Fruit fly (Drosophila melanogaster): ENCODE measurements around the gene Gale.

The Gale gene

DNA sequence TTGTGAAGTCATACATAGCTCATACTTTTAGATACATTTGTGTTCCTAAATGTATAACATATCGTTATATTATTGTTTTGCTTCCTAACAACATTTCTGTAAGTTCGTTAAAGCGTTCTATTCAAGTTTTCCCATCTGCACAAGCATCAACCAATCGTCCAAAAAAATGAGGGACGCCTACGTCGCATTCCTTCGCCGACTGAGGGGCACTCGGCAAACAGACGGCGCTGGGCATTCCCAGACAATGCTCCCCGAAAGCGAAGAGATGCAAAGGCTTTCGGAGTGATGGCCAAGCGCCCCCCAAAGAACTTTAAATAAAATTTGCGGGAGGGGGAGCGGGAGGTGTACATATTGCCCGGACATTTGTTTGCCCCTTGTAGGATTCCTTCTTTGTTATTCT, 37.6 kb upstream of the Gale start:
- no peak for TF ChIP-seq EcR (GFP tag; optimal IDR thresholded peaks at IDR 0.05)
- TF ChIP-seq usp (GFP tag; optimal IDR thresholded peaks at IDR 0.05): no peak
- TF ChIP-seq Dll (optimal IDR thresholded peaks at IDR 0.05): no peak
- TF ChIP-seq psq (optimal IDR thresholded peaks at IDR 0.05): no peak
- TF ChIP-seq pan (optimal IDR thresholded peaks at IDR 0.05): no peak
- no peak for TF ChIP-seq CG8478 (optimal IDR thresholded peaks at IDR 0.05)

DNA sequence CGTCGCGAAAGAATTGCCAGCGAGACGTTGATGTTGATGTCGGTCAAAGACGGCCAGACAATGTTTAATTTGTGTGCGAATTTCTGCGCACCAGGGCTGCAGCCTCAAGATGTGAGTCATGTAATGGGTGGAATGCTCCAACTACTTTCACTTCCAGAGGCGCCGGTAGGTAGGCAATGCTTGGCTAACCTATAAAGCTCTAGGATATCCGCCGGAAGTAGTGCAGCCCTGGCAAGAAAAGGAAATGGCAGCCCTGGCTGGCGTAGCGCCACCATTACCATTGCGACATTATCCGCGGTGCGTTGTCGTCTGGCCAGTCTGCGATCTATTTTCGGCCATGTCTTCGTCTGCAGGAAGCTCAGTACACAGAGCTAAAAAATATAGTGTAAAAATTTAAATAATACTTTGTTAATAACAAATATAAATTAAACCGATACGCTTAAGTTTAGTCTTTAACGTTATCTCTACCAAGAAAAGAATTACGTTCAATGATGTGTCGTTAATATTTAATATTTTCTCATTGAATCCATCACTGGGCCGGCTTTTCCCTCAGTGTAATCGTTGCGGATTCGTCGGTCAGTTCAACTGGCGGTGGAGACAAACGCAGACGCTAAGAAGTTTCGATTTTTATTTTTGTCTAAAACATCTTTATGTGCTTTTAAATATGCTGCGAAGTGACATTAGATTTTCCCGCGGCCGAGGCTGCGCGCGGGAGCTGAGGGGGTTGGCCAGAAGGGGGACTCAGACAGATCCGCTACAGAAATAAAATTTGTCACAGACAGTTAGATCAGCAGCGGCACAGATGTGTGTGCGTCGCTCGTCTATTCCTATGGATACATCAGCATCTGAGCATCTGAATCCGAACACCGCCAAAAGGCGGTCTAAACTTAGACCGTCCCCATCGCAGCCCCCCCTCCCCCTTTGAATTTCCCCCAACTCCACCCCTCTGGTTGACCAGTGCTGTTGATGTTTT, 36.4 kb upstream of the Gale start:
- TF ChIP-seq psq (optimal IDR thresholded peaks at IDR 0.05) (no peak), Dll (optimal IDR thresholded peaks at IDR 0.05) (no peak), pan (optimal IDR thresholded peaks at IDR 0.05) (no peak), CG8478 (optimal IDR thresholded peaks at IDR 0.05) (no peak), usp (GFP tag; optimal IDR thresholded peaks at IDR 0.05) (no peak), EcR (GFP tag; optimal IDR thresholded peaks at IDR 0.05) (no peak)

DNA sequence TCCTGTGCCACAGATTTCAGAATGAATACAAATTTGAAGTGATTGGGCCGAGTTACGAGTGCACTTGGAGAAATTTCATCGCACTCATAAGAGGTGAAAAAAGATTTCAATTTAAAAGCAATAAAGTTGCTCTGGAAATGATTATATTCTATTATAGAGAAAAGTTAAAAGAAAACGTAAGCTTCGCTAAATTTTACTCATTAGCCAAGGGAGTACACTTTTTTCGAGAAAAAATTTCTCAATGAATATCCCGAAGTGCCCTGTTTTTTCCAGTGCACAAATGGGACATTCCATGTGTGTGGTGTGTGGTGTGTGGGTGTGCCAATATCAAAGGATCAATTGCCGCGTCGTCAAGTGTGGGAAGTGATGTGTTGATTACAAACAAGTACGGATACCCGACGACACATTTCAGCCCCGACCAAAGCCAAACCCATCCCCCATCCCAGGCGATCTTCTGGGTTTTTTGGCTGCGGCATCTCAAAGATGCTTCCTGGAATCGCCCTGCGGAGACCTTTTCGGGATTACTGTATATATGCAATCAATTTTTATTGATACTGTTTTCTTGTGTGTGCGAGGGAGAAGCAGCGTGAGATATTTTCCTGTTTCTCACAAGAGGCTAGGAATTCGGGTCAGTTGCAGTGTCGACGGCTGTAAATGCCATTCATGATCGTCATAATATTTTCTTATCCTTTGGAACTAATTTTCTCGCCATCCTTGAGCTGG, 34.6 kb upstream of the Gale start:
- TF ChIP-seq usp (GFP tag; optimal IDR thresholded peaks at IDR 0.05) (no peak), Dll (optimal IDR thresholded peaks at IDR 0.05) (no peak), psq (optimal IDR thresholded peaks at IDR 0.05) (no peak), CG8478 (optimal IDR thresholded peaks at IDR 0.05) (no peak), EcR (GFP tag; optimal IDR thresholded peaks at IDR 0.05) (no peak)

DNA sequence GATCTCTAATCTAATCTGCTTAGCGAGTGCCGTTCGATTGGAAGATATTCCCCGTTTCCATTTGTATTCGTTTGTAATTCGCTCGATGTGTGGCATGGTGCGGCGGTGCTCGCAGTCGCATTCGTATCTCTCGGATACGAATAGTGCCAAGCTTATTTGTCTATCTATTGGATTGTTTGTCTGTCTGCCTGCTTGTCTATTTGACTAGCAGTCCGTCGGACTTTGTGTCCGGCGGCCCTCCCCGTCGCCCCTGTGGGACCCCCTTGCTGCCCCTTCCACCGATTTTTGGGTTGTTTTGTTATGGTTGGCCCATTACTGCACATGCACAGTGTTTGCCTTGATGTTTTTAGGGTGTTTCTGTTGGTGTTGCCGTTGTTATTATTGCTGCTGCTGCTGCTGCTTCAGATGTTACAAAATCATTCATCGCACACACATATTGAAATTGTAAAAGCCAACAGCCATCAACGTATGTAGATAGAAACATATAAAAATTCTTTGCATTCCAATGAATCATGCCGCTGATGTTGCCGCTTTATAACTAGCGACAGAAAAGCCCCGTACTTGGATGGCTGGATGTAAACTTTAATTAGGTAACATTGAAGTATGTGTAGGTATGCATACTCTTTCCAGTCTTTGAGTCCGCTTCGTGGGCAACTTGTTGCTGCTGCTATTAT, 33.5 kb upstream of the Gale start:
- TF ChIP-seq usp (GFP tag; optimal IDR thresholded peaks at IDR 0.05) (no peak), EcR (GFP tag; optimal IDR thresholded peaks at IDR 0.05) (no peak), CG8478 (optimal IDR thresholded peaks at IDR 0.05) (no peak), psq (optimal IDR thresholded peaks at IDR 0.05) (no peak), pan (optimal IDR thresholded peaks at IDR 0.05) (no peak), Dll (optimal IDR thresholded peaks at IDR 0.05) (no peak)

DNA sequence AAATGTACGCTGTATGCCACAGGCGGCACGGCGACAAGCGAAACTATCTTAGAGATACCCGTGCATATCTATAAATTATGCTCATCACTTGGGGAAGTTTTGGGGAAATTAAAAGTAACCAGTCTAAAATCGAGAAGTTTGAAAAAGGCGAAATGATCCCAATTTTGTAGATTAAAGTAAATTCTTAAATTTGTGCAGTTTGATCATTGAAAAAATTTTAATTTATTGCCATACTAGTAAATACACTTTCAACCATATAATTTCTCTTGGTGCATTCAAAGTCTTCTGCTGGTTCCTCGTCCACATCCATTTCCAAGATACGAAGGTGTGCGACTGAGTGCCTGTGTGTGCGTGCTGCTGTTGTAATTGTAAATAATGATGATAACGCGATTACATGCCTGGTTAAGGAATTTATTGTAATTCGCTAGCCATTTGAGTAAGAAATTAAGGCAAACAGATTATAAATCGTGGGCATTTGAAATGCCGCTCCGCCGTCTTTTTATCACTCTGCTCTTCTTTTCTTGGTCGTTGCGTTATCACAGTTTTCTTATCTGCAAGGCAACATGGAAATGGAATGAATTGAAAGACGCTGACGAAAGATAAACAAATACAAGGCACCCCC, 32.8 kb upstream of the Gale start:
- TF ChIP-seq CG8478 (optimal IDR thresholded peaks at IDR 0.05): no peak
- TF ChIP-seq psq (optimal IDR thresholded peaks at IDR 0.05): no peak
- no peak for TF ChIP-seq pan (optimal IDR thresholded peaks at IDR 0.05)
- TF ChIP-seq Dll (optimal IDR thresholded peaks at IDR 0.05): no peak
- no peak for TF ChIP-seq EcR (GFP tag; optimal IDR thresholded peaks at IDR 0.05)
- no peak for TF ChIP-seq usp (GFP tag; optimal IDR thresholded peaks at IDR 0.05)

DNA sequence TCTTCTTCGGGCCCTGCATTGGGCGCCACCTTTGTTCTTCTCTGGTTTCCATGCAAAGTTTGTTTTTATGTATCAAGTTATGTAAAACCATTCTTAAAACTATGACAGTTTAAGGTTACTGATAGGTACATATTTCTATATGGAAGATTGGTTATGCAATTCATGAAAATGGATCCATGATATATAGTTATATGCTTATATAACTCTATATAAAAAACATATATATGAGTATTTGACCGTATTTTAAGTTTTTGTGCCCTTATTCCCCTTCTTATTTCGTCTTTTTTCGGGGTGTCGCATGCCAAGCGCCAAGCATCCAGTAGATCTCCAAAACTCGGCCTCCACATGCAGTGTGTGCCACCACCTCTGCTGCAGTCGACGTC, 32.3 kb upstream of the Gale start:
- TF ChIP-seq usp (GFP tag; optimal IDR thresholded peaks at IDR 0.05): no peak
- no peak for TF ChIP-seq pan (optimal IDR thresholded peaks at IDR 0.05)
- TF ChIP-seq psq (optimal IDR thresholded peaks at IDR 0.05): no peak

DNA sequence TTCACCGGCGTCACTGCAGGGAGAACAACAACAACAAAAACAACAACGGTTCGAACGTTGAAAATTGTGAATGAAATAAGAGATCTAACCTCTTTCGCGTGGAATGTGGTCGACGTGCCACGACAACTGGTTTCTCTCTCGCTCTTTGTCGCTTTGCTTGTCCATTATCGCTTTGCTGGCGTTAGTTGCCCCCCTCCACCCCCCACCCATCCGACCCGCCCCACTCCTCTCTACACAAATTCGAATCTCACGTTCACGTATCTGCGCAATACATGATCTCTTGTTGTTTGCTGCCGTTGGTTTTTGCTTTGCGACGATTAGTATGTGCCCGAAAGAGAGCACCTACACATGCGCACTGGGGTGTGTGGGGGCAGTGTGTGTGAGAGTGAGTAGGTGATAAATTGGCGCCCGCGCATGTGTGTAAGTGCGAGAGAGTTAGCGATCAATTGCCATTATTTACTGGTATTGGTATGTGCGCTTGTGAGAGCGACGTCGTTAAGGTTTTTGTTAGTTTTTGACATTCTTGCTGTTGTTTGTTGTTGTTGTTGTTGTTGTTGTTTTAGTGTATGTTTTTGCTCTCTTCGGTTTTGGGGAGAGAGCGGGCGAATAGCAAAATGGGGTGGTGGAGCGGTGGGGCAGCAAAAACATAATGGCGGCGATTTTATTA, 31.7 kb upstream of the Gale start:
- TF ChIP-seq CG8478 (optimal IDR thresholded peaks at IDR 0.05) (peak; percentile 15), Dll (optimal IDR thresholded peaks at IDR 0.05) (peak; percentile 77), EcR (GFP tag; optimal IDR thresholded peaks at IDR 0.05) (no peak), usp (GFP tag; optimal IDR thresholded peaks at IDR 0.05) (no peak)

dm6 chr3L:617926-618325, 30.4 kb upstream of the Gale start:
- TF ChIP-seq EcR (GFP tag; optimal IDR thresholded peaks at IDR 0.05) (no peak), pan (optimal IDR thresholded peaks at IDR 0.05) (no peak), psq (optimal IDR thresholded peaks at IDR 0.05) (no peak), Dll (optimal IDR thresholded peaks at IDR 0.05) (no peak), CG8478 (optimal IDR thresholded peaks at IDR 0.05) (no peak), usp (GFP tag; optimal IDR thresholded peaks at IDR 0.05) (no peak)

- TF ChIP-seq EcR (GFP tag; optimal IDR thresholded peaks at IDR 0.05): peak in 1 of 2 experiments; percentile 85
- TF ChIP-seq psq (optimal IDR thresholded peaks at IDR 0.05): no peak
- TF ChIP-seq Dll (optimal IDR thresholded peaks at IDR 0.05): peak; percentile 55
Measured at dm6 chr3L:618347-619272, 29.7 kb upstream of the Gale start.

Data from whole organism.